Worm (Caenorhabditis elegans): ENCODE measurements around the gene T09D3.3.

T09D3.3 gene

ce11 chrV:5349471-5349870, at the start of gene T09D3.3:
Gene T09D3.3, minus strand, starts transcription at chrV:5349571.
- TF ChIP-seq dmd-9 (GFP tag; IDR thresholded peaks at IDR 0.05) (no peak), jun-1 (tag; optimal IDR thresholded peaks at IDR 0.05) (no peak), nhr-76 (tag; optimal IDR thresholded peaks at IDR 0.05) (no peak), F26F4.8 (GFP tag; conservative IDR thresholded peaks at IDR 0.05) (no peak), Y75B8A.6 (GFP tag; IDR thresholded peaks at IDR 0.05) (no peak), unc-39 (tag; optimal IDR thresholded peaks at IDR 0.05) (no peak), nhr-42 (GFP tag; IDR thresholded peaks at IDR 0.05) (no peak), ceh-28 (tag; optimal IDR thresholded peaks at IDR 0.05) (no peak), cey-2 (tag; optimal IDR thresholded peaks at IDR 0.05; ENCODE audit: borderline replicate concordance, insufficient read depth) (no peak), fos-1 (tag; optimal IDR thresholded peaks at IDR 0.05) (no peak), dpl-1 (GFP tag; optimal IDR thresholded peaks at IDR 0.05) (no peak), F10B5.3 (tag; optimal IDR thresholded peaks at IDR 0.05) (no peak), ceh-32 (tag; optimal IDR thresholded peaks at IDR 0.05; ENCODE audit: poor library complexity) (no peak), daf-19 (GFP tag; conservative IDR thresholded peaks at IDR 0.05) (no peak), nhr-41 (GFP tag; IDR thresholded peaks at IDR 0.05) (no peak), skn-1 (tag; optimal IDR thresholded peaks at IDR 0.05) (no peak), php-3 (GFP tag; IDR thresholded peaks at IDR 0.05) (no peak), F44E2.7 (GFP tag; IDR thresholded peaks at IDR 0.05) (no peak)

ce11 chrV:5392993-5393628, 43.7 kb upstream of the T09D3.3 start, which contains the start of gene C35A11.4:
Gene C35A11.4, minus strand, starts transcription at chrV:5393148.
- TF ChIP-seq mdl-1 (tag; optimal IDR thresholded peaks at IDR 0.05) (peak in 1 of 2 experiments; percentile 63), nhr-28 (tag; optimal IDR thresholded peaks at IDR 0.05) (peak; percentile 71), hlh-30 (tag; optimal IDR thresholded peaks at IDR 0.05; ENCODE audit: insufficient read depth) (peak; percentile 37), daf-16 (GFP tag; optimal IDR thresholded peaks at IDR 0.05) (no peak), daf-16 (tag; optimal IDR thresholded peaks at IDR 0.05) (peak; percentile 81), ceh-20 (GFP tag; IDR thresholded peaks at IDR 0.05) (no peak), hlh-11 (tag; optimal IDR thresholded peaks at IDR 0.05) (peak; percentile 76), nhr-77 (tag; optimal IDR thresholded peaks at IDR 0.05) (peak; percentile 73), spr-3 (GFP tag; optimal IDR thresholded peaks at IDR 0.05) (no peak), nhr-48 (tag; optimal IDR thresholded peaks at IDR 0.05) (peak; percentile 31), pqm-1 (tag; optimal IDR thresholded peaks at IDR 0.05) (peak; percentile 62), aha-1 (tag) (peak; percentile 75), Y5F2A.4 (GFP tag; optimal IDR thresholded peaks at IDR 0.05) (no peak), dmd-6 (GFP tag; IDR thresholded peaks at IDR 0.05) (peak; percentile 65), php-3 (GFP tag; IDR thresholded peaks at IDR 0.05) (peak; percentile 61; the same call in 1 of the 2 replicates), dpl-1 (GFP tag; optimal IDR thresholded peaks at IDR 0.05) (no peak), cey-2 (tag; optimal IDR thresholded peaks at IDR 0.05; ENCODE audit: borderline replicate concordance, insufficient read depth) (peak; percentile 21), zip-11 (GFP tag; IDR thresholded peaks at IDR 0.05) (no peak), dve-1 (tag; optimal IDR thresholded peaks at IDR 0.05; ENCODE audit: insufficient read depth) (peak; percentile 86), ztf-11 (tag; optimal IDR thresholded peaks at IDR 0.05) (no peak)

ce11 chrV:5385914-5386493, 36.6 kb upstream of the T09D3.3 start, which contains the start of gene C35A11.2:
Gene C35A11.2, plus strand, starts transcription at chrV:5386299.
- TF ChIP-seq lin-15B (tag; optimal IDR thresholded peaks at IDR 0.05) (no peak), vab-7 (GFP tag; IDR thresholded peaks at IDR 0.05) (no peak), aha-1 (tag) (peak; percentile 3), mxl-3 (GFP tag; optimal IDR thresholded peaks at IDR 0.05) (peak; percentile 25), unc-62 (GFP tag; optimal IDR thresholded peaks at IDR 0.05 in 1 of 2) (peak in 1 of 2 experiments; percentile 94), unc-62 (tag; optimal IDR thresholded peaks at IDR 0.05) (no peak)
